Worm (Caenorhabditis elegans): Measurements from ENCODE around the gene Y37E11AR.7.
A peak's percentile ranks its signal among the peaks of the same experiment; 100 is the strongest.

DNA sequence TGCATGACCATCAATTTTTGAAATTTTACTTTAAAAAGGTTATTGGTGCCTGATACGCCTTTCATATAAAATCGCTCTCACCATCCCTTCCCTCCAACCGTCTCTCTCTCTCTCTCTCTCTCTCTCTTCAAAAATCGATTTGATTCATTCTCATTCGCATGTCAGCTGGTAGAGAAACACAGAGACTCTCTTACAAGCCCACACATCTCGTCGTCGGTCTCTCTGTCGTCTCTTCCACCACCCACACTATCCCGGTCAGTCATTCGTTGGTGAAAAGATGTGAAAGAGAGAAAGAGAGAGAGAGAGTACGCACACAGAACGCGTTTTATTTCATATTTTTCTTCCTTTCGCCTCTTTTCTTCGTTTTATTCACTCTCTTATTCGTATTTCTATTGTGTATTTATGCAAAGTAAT, 12.8 kb downstream of the Y37E11AR.7 start:
- TF ChIP-seq ceh-13 (GFP tag; optimal IDR thresholded peaks at IDR 0.05), result no peak
- TF ChIP-seq B0310.2 (tag; optimal IDR thresholded peaks at IDR 0.05), result no peak
- TF ChIP-seq tbx-37 (GFP tag; conservative IDR thresholded peaks at IDR 0.05), result no peak
- no peak for TF ChIP-seq scrt-1 (GFP tag; IDR thresholded peaks at IDR 0.05)
- TF ChIP-seq pes-1 (GFP tag; IDR thresholded peaks at IDR 0.05), result no peak
- no peak for TF ChIP-seq ama-1 (optimal IDR thresholded peaks at IDR 0.05)
- TF ChIP-seq hmbx-1 (tag; optimal IDR thresholded peaks at IDR 0.05), result no peak
- no peak for TF ChIP-seq ceh-36 (tag; optimal IDR thresholded peaks at IDR 0.05)
- TF ChIP-seq ets-7 (tag; optimal IDR thresholded peaks at IDR 0.05), result no peak
- no peak for TF ChIP-seq tra-4 (tag; optimal IDR thresholded peaks at IDR 0.05)
- TF ChIP-seq flt-1 (GFP tag; IDR thresholded peaks at IDR 0.05), result no peak
- TF ChIP-seq hmg-4 (GFP tag; optimal IDR thresholded peaks at IDR 0.05), result peak; percentile 73
- peak; percentile 28 for TF ChIP-seq F13C5.2 (tag; optimal IDR thresholded peaks at IDR 0.05)
- no peak for TF ChIP-seq sea-1 (GFP tag; conservative IDR thresholded peaks at IDR 0.05)

Data from whole organism, early embryonic.